Worm (Caenorhabditis elegans) whole organism, L1 larva: ENCODE results near the gene sid-5.

Experiments used
- C04F5.9 ChIP-seq: sonication (generic microtip); optimal IDR thresholded peaks from 2 replicates; lab custom pipeline; 2016; ENCODE audit warnings: missing genetic modification characterization, missing compliant biosample characterization
- C16A3.4 ChIP-seq: fragments of 150-350 bp; optimal IDR thresholded peaks from 2 replicates; lab custom pipeline; 2014; ENCODE audit warnings: missing biosample characterization, missing genetic modification characterization
- Y116A8C.19 ChIP-seq: sonication (generic microtip); optimal IDR thresholded peaks from 2 replicates; lab custom pipeline; 2016; ENCODE audit warnings: missing compliant biosample characterization, missing genetic modification characterization, borderline replicate concordance
- aha-1 ChIP-seq: fragments of 150-350 bp; optimal IDR thresholded peaks from 2 replicates; lab custom pipeline; 2014; ENCODE audit warnings: missing biosample characterization, missing genetic modification characterization
- alr-1 ChIP-seq: fragments of 200-800 bp; sonication (Bioruptor generic); optimal IDR thresholded peaks from 2 replicates; lab custom pipeline; 2018; ENCODE audit warnings: borderline replicate concordance, mild to moderate bottlenecking, missing genetic modification characterization, missing compliant biosample characterization
- ama-1 ChIP-seq: fragments of 150-350 bp; optimal IDR thresholded peaks from 2 replicates; lab custom pipeline; 2014
- blmp-1 ChIP-seq: fragments of 150-350 bp; optimal IDR thresholded peaks from 2 replicates; lab custom pipeline; 2014; ENCODE audit warnings: missing biosample characterization, missing genetic modification characterization
- ceh-82 ChIP-seq, 3 experiments: fragments of 150-350 bp in 1 of 3; sonication (generic microtip) in 2 of 3; optimal IDR thresholded peaks; 2 replicates each; lab custom pipeline; 2014 to 2017; ENCODE audit warnings: missing biosample characterization in 3 of 3, missing genetic modification characterization in 3 of 3
- ceh-90 ChIP-seq: sonication (generic microtip); optimal IDR thresholded peaks from 2 replicates; lab custom pipeline; 2016; ENCODE audit warnings: missing genetic modification characterization, missing compliant biosample characterization
- ces-1 ChIP-seq: fragments of 150-350 bp; optimal IDR thresholded peaks from 2 replicates; lab custom pipeline; 2014; ENCODE audit warnings: missing biosample characterization, missing genetic modification reagents, missing genetic modification characterization
- dpl-1 ChIP-seq, 3 experiments: fragments of 150-350 bp in 2 of 3; sonication (generic microtip) in 1 of 3; optimal IDR thresholded peaks; 2 replicates each; lab custom pipeline; 2014 to 2017; ENCODE audit warnings: missing biosample characterization in 3 of 3, missing genetic modification characterization in 3 of 3, missing genetic modification reagents in 3 of 3
- efl-1 ChIP-seq, 4 experiments: fragments of 150-350 bp; optimal IDR thresholded peaks in 3 of 4; peaks in 1 of 4; 1 replicate in 1 of 4; 2 replicates in 3 of 4; lab custom pipeline; 2014; ENCODE audit warnings: missing biosample characterization in 2 of 4, missing genetic modification characterization in 2 of 4, missing genetic modification reagents in 2 of 4
- efl-3 ChIP-seq: fragments of 200-800 bp; sonication (Bioruptor generic); optimal IDR thresholded peaks from 2 replicates; lab custom pipeline; 2018; ENCODE audit warnings: mild to moderate bottlenecking, missing genetic modification characterization, missing compliant biosample characterization
- elt-3 ChIP-seq, 6 experiments: fragments of 150-350 bp in 1 of 6; sonication (generic microtip); optimal IDR thresholded peaks; 2 replicates each; lab custom pipeline; 2017 to 2018; ENCODE audit warnings: missing biosample characterization in 6 of 6, missing genetic modification characterization in 6 of 6, inconsistent platforms in 1 of 6
- fkh-10 ChIP-seq: sonication (generic microtip); optimal IDR thresholded peaks from 2 replicates; lab custom pipeline; 2017; ENCODE audit warnings: missing biosample characterization, missing genetic modification reagents, missing genetic modification characterization
- fkh-8 ChIP-seq: sonication (generic microtip); optimal IDR thresholded peaks from 2 replicates; lab custom pipeline; 2016; ENCODE audit warnings: mild to moderate bottlenecking, missing genetic modification characterization, missing compliant biosample characterization
- grh-1 ChIP-seq: fragments of 200-800 bp; sonication (Bioruptor generic); IDR thresholded peaks from 2 replicates; pipeline ENCODE4 v1.3.6; 2022; ENCODE audit warnings: missing genetic modification reagents, missing genetic modification characterization, missing compliant biosample characterization
- hlh-4 ChIP-seq: sonication (generic microtip); optimal IDR thresholded peaks from 2 replicates; lab custom pipeline; 2016; ENCODE audit warnings: mild to moderate bottlenecking, missing genetic modification characterization, missing compliant biosample characterization
- hpl-2 ChIP-seq: fragments of 150-350 bp; optimal IDR thresholded peaks from 2 replicates; lab custom pipeline; 2014; ENCODE audit warnings: missing biosample characterization, missing genetic modification reagents, missing genetic modification characterization
- irx-1 ChIP-seq: sonication (generic microtip); optimal IDR thresholded peaks from 2 replicates; lab custom pipeline; 2016; ENCODE audit warnings: missing genetic modification characterization, missing compliant biosample characterization
- jun-1 ChIP-seq: fragments of 150-350 bp; optimal IDR thresholded peaks from 2 replicates; lab custom pipeline; 2014; ENCODE audit warnings: missing biosample characterization, missing genetic modification reagents, missing genetic modification characterization
- lin-14 ChIP-seq: fragments of 200-800 bp; sonication (Bioruptor generic); optimal IDR thresholded peaks from 2 replicates; lab custom pipeline; 2018; ENCODE audit warnings: mild to moderate bottlenecking, missing genetic modification characterization, moderate library complexity, missing compliant biosample characterization
- lir-3 ChIP-seq: sonication (generic microtip); optimal IDR thresholded peaks from 2 replicates; lab custom pipeline; 2016; ENCODE audit warnings: mild to moderate bottlenecking, missing genetic modification characterization, moderate library complexity, missing compliant biosample characterization; ENCODE audit not compliant: poor library complexity
- lsy-2 ChIP-seq, 2 experiments: fragments of 150-350 bp; optimal IDR thresholded peaks; 2 replicates each; lab custom pipeline; 2014; ENCODE audit warnings: missing biosample characterization in 2 of 2, missing genetic modification characterization in 2 of 2
- mab-9 ChIP-seq: fragments of 200-800 bp; sonication (Bioruptor generic); IDR thresholded peaks from 2 replicates; pipeline ENCODE4 v1.3.6; 2022; ENCODE audit warnings: missing genetic modification reagents, missing genetic modification characterization, missing compliant biosample characterization
- mdl-1 ChIP-seq, 2 experiments: fragments of 150-350 bp; optimal IDR thresholded peaks; 2 replicates each; lab custom pipeline; 2014 to 2017; ENCODE audit warnings: missing biosample characterization in 2 of 2, missing genetic modification characterization in 2 of 2, inconsistent platforms in 1 of 2
- mep-1 ChIP-seq: fragments of 150-350 bp; optimal IDR thresholded peaks from 2 replicates; lab custom pipeline; 2014; ENCODE audit warnings: missing biosample characterization, missing genetic modification characterization
- nhr-11 ChIP-seq: fragments of 150-350 bp; optimal IDR thresholded peaks from 2 replicates; lab custom pipeline; 2014; ENCODE audit warnings: missing biosample characterization, missing genetic modification characterization
- nhr-12 ChIP-seq: sonication (generic microtip); optimal IDR thresholded peaks from 2 replicates; lab custom pipeline; 2017; ENCODE audit warnings: missing biosample characterization, missing genetic modification characterization
- nhr-20 ChIP-seq: sonication (generic microtip); optimal IDR thresholded peaks from 2 replicates; lab custom pipeline; 2016; ENCODE audit warnings: mild to moderate bottlenecking, missing genetic modification characterization, missing compliant biosample characterization
- nhr-28 ChIP-seq: fragments of 150-350 bp; optimal IDR thresholded peaks from 2 replicates; lab custom pipeline; 2014; ENCODE audit warnings: missing biosample characterization, missing genetic modification characterization
- nhr-71 ChIP-seq: sonication (generic microtip); optimal IDR thresholded peaks from 2 replicates; lab custom pipeline; 2016; ENCODE audit warnings: mild to moderate bottlenecking, missing genetic modification characterization, moderate library complexity, missing compliant biosample characterization
- nhr-77 ChIP-seq: fragments of 150-350 bp; optimal IDR thresholded peaks from 2 replicates; lab custom pipeline; 2014; ENCODE audit warnings: missing biosample characterization, missing genetic modification characterization
- nhr-84 ChIP-seq: sonication (generic microtip); optimal IDR thresholded peaks from 2 replicates; lab custom pipeline; 2017; ENCODE audit warnings: missing biosample characterization, missing genetic modification characterization
- nhr-85 ChIP-seq: sonication (generic microtip); peaks from one replicate; lab custom pipeline; 2016; ENCODE audit warnings: missing genetic modification characterization, inconsistent platforms, missing compliant biosample characterization
- nhr-90 ChIP-seq: sonication (generic microtip); optimal IDR thresholded peaks from 2 replicates; lab custom pipeline; 2016; ENCODE audit warnings: mild to moderate bottlenecking, missing genetic modification characterization, missing compliant biosample characterization; ENCODE audit not compliant: poor library complexity
- pag-3 ChIP-seq: sonication (generic microtip); optimal IDR thresholded peaks from 2 replicates; lab custom pipeline; 2017; ENCODE audit warnings: missing genetic modification characterization, mild to moderate bottlenecking, missing compliant biosample characterization, antibody characterized with exemption, borderline replicate concordance; ENCODE audit not compliant: insufficient read depth
- pax-3 ChIP-seq: fragments of 200-800 bp; sonication (Bioruptor generic); optimal IDR thresholded peaks from 2 replicates; lab custom pipeline; 2018; ENCODE audit warnings: mild to moderate bottlenecking, missing genetic modification characterization, moderate library complexity, missing compliant biosample characterization
- snpc-4 ChIP-seq: fragments of 150-350 bp; optimal IDR thresholded peaks from 2 replicates; lab custom pipeline; 2014; ENCODE audit warnings: missing biosample characterization, missing genetic modification characterization
- sox-4 ChIP-seq: sonication (generic microtip); optimal IDR thresholded peaks from 2 replicates; lab custom pipeline; 2016; ENCODE audit warnings: missing genetic modification characterization, missing compliant biosample characterization
- sptf-1 ChIP-seq: fragments of 150-350 bp; optimal IDR thresholded peaks from 2 replicates; lab custom pipeline; 2014; ENCODE audit warnings: missing biosample characterization, missing genetic modification characterization
- swsn-7 ChIP-seq: sonication (generic microtip); optimal IDR thresholded peaks from 2 replicates; lab custom pipeline; 2016; ENCODE audit warnings: missing genetic modification characterization, missing compliant biosample characterization
- tbx-2 ChIP-seq: sonication (generic microtip); optimal IDR thresholded peaks from 2 replicates; lab custom pipeline; 2016; ENCODE audit warnings: missing genetic modification characterization, missing compliant biosample characterization
- unc-62 ChIP-seq: fragments of 150-350 bp; optimal IDR thresholded peaks from 2 replicates; lab custom pipeline; 2014; ENCODE audit warnings: missing biosample characterization, missing genetic modification reagents, missing genetic modification characterization
- unc-86 ChIP-seq: sonication (generic microtip); optimal IDR thresholded peaks from 2 replicates; lab custom pipeline; 2016; ENCODE audit warnings: missing genetic modification characterization, missing compliant biosample characterization
- vab-15 ChIP-seq: sonication (generic microtip); optimal IDR thresholded peaks from 2 replicates; lab custom pipeline; 2017; ENCODE audit warnings: missing genotype, mild to moderate bottlenecking, missing genetic modification characterization, missing compliant biosample characterization
- zip-4 ChIP-seq: fragments of 200-800 bp; sonication (Bioruptor generic); optimal IDR thresholded peaks from 2 replicates; lab custom pipeline; 2018; ENCODE audit warnings: mild to moderate bottlenecking, missing genetic modification characterization, moderate library complexity, missing compliant biosample characterization
- ztf-11 ChIP-seq, 2 experiments: sonication (generic microtip); optimal IDR thresholded peaks; 2 replicates each; lab custom pipeline; 2016 to 2017; ENCODE audit warnings: missing genetic modification characterization in 2 of 2, missing biosample characterization in 1 of 2, missing compliant biosample characterization in 1 of 2

Gene sid-5

DNA sequence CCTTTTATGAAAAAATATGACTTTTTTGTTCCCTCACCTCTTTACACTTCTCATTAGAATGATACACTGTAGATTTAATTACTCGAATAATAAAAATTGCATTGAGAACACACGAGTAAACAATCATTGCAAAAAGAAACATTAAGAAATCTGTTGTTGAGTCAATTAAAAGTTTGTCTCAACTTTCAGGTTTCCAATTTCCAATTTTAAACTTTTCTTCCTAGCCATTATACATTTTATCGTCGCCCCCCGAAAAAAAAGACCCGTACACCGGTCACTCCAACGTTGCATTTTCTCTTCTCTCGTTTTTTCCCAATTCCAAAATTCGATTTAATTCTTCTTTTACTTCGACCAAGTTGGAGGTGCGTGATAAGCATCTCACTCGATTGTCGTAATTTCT is 35.4 kb downstream of the sid-5 start, which contains the start of gene C16E9.1:
Gene C16E9.1 (plus strand): TSS at position 301 of the 400 bp plus-strand sequence.
- TF ChIP-seq ama-1 (no peak), tbx-2 (tag; lab: Kevin White, UChicago) (no peak), fkh-10 (no peak), jun-1 (tag; lab: Kevin White, UChicago) (no peak), pag-3 (no peak), nhr-71 (no peak), lin-14 (GFP tag; lab: Kevin White, UChicago) (peak; percentile 0), nhr-90 (tag; lab: Kevin White, UChicago) (no peak), unc-62 (GFP tag; lab: Kevin White, UChicago) (no peak), elt-3 (tag; optimal IDR thresholded peaks at IDR 0.05; lab: Kevin White, UChicago) (peak in 1 of 6 experiments; percentile 33), zip-4 (GFP tag; lab: Kevin White, UChicago) (no peak), hlh-4 (tag; lab: Kevin White, UChicago) (no peak), blmp-1 (tag; lab: Kevin White, UChicago) (peak; percentile 66), irx-1 (tag; lab: Kevin White, UChicago) (no peak), nhr-84 (tag; lab: Kevin White, UChicago) (no peak)

- TF ChIP-seq blmp-1 (tag; lab: Kevin White, UChicago): peak; percentile 24
- peak in 1 of 6 experiments; percentile 14 for TF ChIP-seq elt-3 (tag; optimal IDR thresholded peaks at IDR 0.05; lab: Kevin White, UChicago)
- no peak for TF ChIP-seq grh-1
- no peak for TF ChIP-seq tbx-2 (tag; lab: Kevin White, UChicago)
Measured at ce11 chrX:6940775-6941174, 36.3 kb downstream of the sid-5 start.

DNA sequence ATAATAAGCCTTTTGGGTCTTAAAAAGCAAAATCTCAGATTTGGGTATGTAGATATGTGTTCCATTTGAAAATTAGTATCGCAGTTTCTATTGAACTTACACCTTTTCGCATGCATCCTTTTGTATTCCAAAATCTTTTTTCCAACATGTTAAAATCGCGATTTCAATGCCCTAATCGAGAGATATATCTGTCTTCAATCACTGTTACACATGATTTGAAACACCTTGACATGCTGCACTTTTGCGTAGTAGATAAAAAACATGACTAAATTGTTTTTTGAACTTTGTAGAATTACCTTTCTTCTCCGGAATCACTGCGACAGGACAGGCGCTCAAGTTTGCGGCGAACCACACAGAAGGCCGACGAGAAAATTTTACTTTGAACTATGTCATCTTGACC is 37.2 kb downstream of the sid-5 start:
- TF ChIP-seq ces-1 (GFP tag; lab: Kevin White, UChicago) (no peak), lin-14 (GFP tag; lab: Kevin White, UChicago) (peak; percentile 41), snpc-4 (tag; lab: Kevin White, UChicago) (no peak), sptf-1 (tag; lab: Kevin White, UChicago) (no peak), efl-1 (optimal IDR thresholded peaks at IDR 0.05; lab: Kevin White, UChicago) (no peak), efl-1 (GFP tag; optimal IDR thresholded peaks at IDR 0.05 in 1 of 2; lab: Kevin White, UChicago) (no peak), pax-3 (tag; lab: Kevin White, UChicago) (no peak), lir-3 (tag; lab: Kevin White, UChicago) (no peak), Y116A8C.19 (tag; lab: Kevin White, UChicago) (no peak), nhr-28 (tag; lab: Kevin White, UChicago) (no peak), fkh-8 (tag; lab: Kevin White, UChicago) (no peak), nhr-77 (tag; lab: Kevin White, UChicago) (no peak), nhr-11 (tag; lab: Kevin White, UChicago) (no peak), C16A3.4 (tag; lab: Kevin White, UChicago) (no peak), nhr-12 (tag; lab: Kevin White, UChicago) (no peak), efl-3 (GFP tag; lab: Kevin White, UChicago) (no peak), nhr-85 (peak; percentile 25), vab-15 (tag; lab: Kevin White, UChicago) (no peak), dpl-1 (GFP tag; optimal IDR thresholded peaks at IDR 0.05; lab: Kevin White, UChicago) (no peak), aha-1 (tag; lab: Kevin White, UChicago) (no peak), elt-3 (tag; optimal IDR thresholded peaks at IDR 0.05; lab: Kevin White, UChicago) (peak in 2 of 6 experiments; percentile 37 to 42), mab-9 (GFP tag; lab: Robert Waterston, UW) (no peak), zip-4 (GFP tag; lab: Kevin White, UChicago) (no peak), grh-1 (no peak), ceh-82 (tag; optimal IDR thresholded peaks at IDR 0.05; lab: Kevin White, UChicago) (no peak), unc-86 (no peak), sox-4 (tag; lab: Kevin White, UChicago) (no peak), swsn-7 (tag; lab: Kevin White, UChicago) (no peak), ztf-11 (tag; optimal IDR thresholded peaks at IDR 0.05; lab: Kevin White, UChicago) (no peak), lsy-2 (tag; optimal IDR thresholded peaks at IDR 0.05; lab: Kevin White, UChicago) (no peak), blmp-1 (tag; lab: Kevin White, UChicago) (peak; percentile 75), C04F5.9 (tag; lab: Kevin White, UChicago) (no peak), alr-1 (tag; lab: Kevin White, UChicago) (no peak), mdl-1 (tag; optimal IDR thresholded peaks at IDR 0.05; lab: Kevin White, UChicago) (no peak), hpl-2 (GFP tag; lab: Kevin White, UChicago) (no peak), nhr-84 (tag; lab: Kevin White, UChicago) (no peak), nhr-71 (no peak), mep-1 (tag; lab: Kevin White, UChicago) (peak; percentile 10), nhr-20 (tag; lab: Kevin White, UChicago) (peak; percentile 29), ceh-90 (tag; lab: Kevin White, UChicago) (no peak)
